Worm (Caenorhabditis elegans): ENCODE data around the gene ZK287.9.

ZK287.9 gene

DNA sequence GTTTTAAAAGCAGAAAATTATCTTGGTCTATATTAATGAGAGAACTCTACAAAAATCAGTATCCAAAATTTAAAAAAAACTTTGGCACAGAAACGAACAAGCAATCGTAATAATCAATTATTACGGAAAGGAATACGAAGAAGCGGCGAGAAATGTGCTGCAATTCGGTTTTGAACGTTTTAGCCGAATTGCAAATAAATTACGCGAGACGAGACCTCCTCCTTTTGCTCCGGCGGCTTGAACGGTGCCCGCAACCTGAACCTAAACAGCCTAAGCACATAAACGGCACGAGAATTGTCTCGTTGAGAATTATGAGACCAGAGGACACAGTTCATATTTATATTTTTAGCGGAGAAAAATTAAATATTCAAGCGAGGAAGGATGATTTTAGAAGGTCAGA, 10.2 kb downstream of the ZK287.9 start:
- TF ChIP-seq B0261.1 (tag; optimal IDR thresholded peaks at IDR 0.05): no peak
- TF ChIP-seq somi-1 (GFP tag; optimal IDR thresholded peaks at IDR 0.05): no peak
- TF ChIP-seq hlh-12 (tag; optimal IDR thresholded peaks at IDR 0.05): no peak
- no peak for TF ChIP-seq B0019.2 (GFP tag; conservative IDR thresholded peaks at IDR 0.05)
- peak; percentile 36 for TF ChIP-seq athp-1 (tag; optimal IDR thresholded peaks at IDR 0.05)
- TF ChIP-seq C06A6.2 (GFP tag; conservative IDR thresholded peaks at IDR 0.05): no peak
- peak; percentile 44; the same call in 1 of the 2 replicates for TF ChIP-seq hsf-1 (GFP tag; IDR thresholded peaks at IDR 0.05)
- TF ChIP-seq lin-26 (GFP tag; IDR thresholded peaks at IDR 0.05): 0 out of 2 replicates have a peak, but pooled peaks have one; percentile 28
- TF ChIP-seq mes-4 (tag; optimal IDR thresholded peaks at IDR 0.05): no peak
- TF ChIP-seq egl-44 (GFP tag; IDR thresholded peaks at IDR 0.05): no peak
- no peak for TF ChIP-seq let-526 (GFP tag; IDR thresholded peaks at IDR 0.05)
- TF ChIP-seq unc-62 (GFP tag; optimal IDR thresholded peaks at IDR 0.05): no peak
- TF ChIP-seq unc-130 (GFP tag; optimal IDR thresholded peaks at IDR 0.05): no peak
- no peak for TF ChIP-seq T07F8.4 (tag; optimal IDR thresholded peaks at IDR 0.05)
- 0 out of 2 replicates have a peak, but pooled peaks have one; percentile 37 for TF ChIP-seq ztf-25 (GFP tag; IDR thresholded peaks at IDR 0.05)
- TF ChIP-seq lir-1 (GFP tag; conservative IDR thresholded peaks at IDR 0.05): no peak
- no peak for TF ChIP-seq ztf-22 (GFP tag; optimal IDR thresholded peaks at IDR 0.05)
- TF ChIP-seq tbx-9 (tag; optimal IDR thresholded peaks at IDR 0.05; ENCODE audit: borderline replicate concordance): no peak
- no peak for TF ChIP-seq nhr-90 (tag; optimal IDR thresholded peaks at IDR 0.05)
- TF ChIP-seq F37B4.10 (GFP tag; IDR thresholded peaks at IDR 0.05): no peak
- TF ChIP-seq pha-4 (tag; optimal IDR thresholded peaks at IDR 0.05): no peak
- TF ChIP-seq repo-1 (tag; optimal IDR thresholded peaks at IDR 0.05): no peak
- TF ChIP-seq sea-2 (GFP tag; IDR thresholded peaks at IDR 0.05): no peak
- peak; percentile 57 for TF ChIP-seq F52B5.7 (tag; optimal IDR thresholded peaks at IDR 0.05)
- TF ChIP-seq madf-8 (GFP tag; conservative IDR thresholded peaks at IDR 0.05): no peak
- no peak for TF ChIP-seq lin-40 (tag; optimal IDR thresholded peaks at IDR 0.05)
- peak; percentile 45 for TF ChIP-seq F49E8.2 (tag; optimal IDR thresholded peaks at IDR 0.05; ENCODE audit: insufficient read depth)
- peak; percentile 17; the same call in 1 of the 2 replicates for TF ChIP-seq ceh-91 (GFP tag; IDR thresholded peaks at IDR 0.05)
- no peak for TF ChIP-seq ztf-18 (tag; optimal IDR thresholded peaks at IDR 0.05)
- no peak for TF ChIP-seq dpff-1 (tag; optimal IDR thresholded peaks at IDR 0.05)
- 0 out of 2 replicates have a peak, but pooled peaks have one; percentile 28 for TF ChIP-seq pbrm-1 (GFP tag; IDR thresholded peaks at IDR 0.05)
- TF ChIP-seq hmg-1.2 (GFP tag; IDR thresholded peaks at IDR 0.05): peak; percentile 24; the same call in 1 of the 2 replicates
- TF ChIP-seq Y67H2A.10 (GFP tag; conservative IDR thresholded peaks at IDR 0.05): no peak
- no peak for TF ChIP-seq xnd-1 (tag; optimal IDR thresholded peaks at IDR 0.05)
- TF ChIP-seq ama-1 (optimal IDR thresholded peaks at IDR 0.05): no peak
- TF ChIP-seq ama-1 (GFP tag; optimal IDR thresholded peaks at IDR 0.05): no peak
- TF ChIP-seq aptf-3 (GFP tag; IDR thresholded peaks at IDR 0.05): no peak
- peak; percentile 26 for TF ChIP-seq tlf-1 (GFP tag; optimal IDR thresholded peaks at IDR 0.05)
- TF ChIP-seq B0336.3 (GFP tag; IDR thresholded peaks at IDR 0.05): peak; percentile 84
- TF ChIP-seq Y79H2A.3 (GFP tag; conservative IDR thresholded peaks at IDR 0.05): peak; percentile 83; the same call in 1 of the 2 replicates
- peak; percentile 25; the same call in 1 of the 2 replicates for TF ChIP-seq rcor-1 (GFP tag; IDR thresholded peaks at IDR 0.05)
- TF ChIP-seq nfya-1 (tag; optimal IDR thresholded peaks at IDR 0.05; ENCODE audit: borderline replicate concordance, insufficient read depth): no peak
- TF ChIP-seq C17E4.6 (GFP tag; IDR thresholded peaks at IDR 0.05): peak; percentile 28; the same call in 1 of the 2 replicates
- TF ChIP-seq let-607 (tag; optimal IDR thresholded peaks at IDR 0.05): peak in 1 of 2 experiments; percentile 1
- no peak for TF ChIP-seq F23B12.7 (tag; optimal IDR thresholded peaks at IDR 0.05; ENCODE audit: insufficient read depth)
- TF ChIP-seq ekl-4 (GFP tag; IDR thresholded peaks at IDR 0.05): peak; percentile 64; the same call in 1 of the 2 replicates
- TF ChIP-seq F57A8.1 (GFP tag; optimal IDR thresholded peaks at IDR 0.05): no peak
- TF ChIP-seq him-1 (tag; optimal IDR thresholded peaks at IDR 0.05): no peak
- peak; percentile 55 for TF ChIP-seq attf-6 (GFP tag; IDR thresholded peaks at IDR 0.05)

Measured in whole organism, young adult.